Fruit fly (Drosophila melanogaster) whole organism, embryonic: Measurements from ENCODE around the gene Smox.

ENCODE experiments used
- Asciz ChIP-seq: fragments of 200-800 bp; sonication (Bioruptor generic); optimal IDR thresholded peaks from 2 replicates; lab custom pipeline; 2017; ENCODE audit warnings: missing biosample characterization, mild to moderate bottlenecking, missing genetic modification characterization, missing genetic modification reagents
- BEAF-32 ChIP-seq: fragments of 200-800 bp; sonication (Bioruptor generic); optimal IDR thresholded peaks from 3 replicates; lab custom pipeline; 2017; ENCODE audit warnings: missing biosample characterization, missing genetic modification characterization, mild to moderate bottlenecking, moderate library complexity, missing genetic modification reagents
- CG10321 ChIP-seq: fragments of 200-800 bp; sonication (Bioruptor generic); IDR thresholded peaks from 2 replicates; pipeline ENCODE4 v1.3.6; 2022; ENCODE audit warnings: missing biosample characterization, missing genetic modification characterization
- CG10462 ChIP-seq: fragments of 200-800 bp; sonication (Bioruptor generic); optimal IDR thresholded peaks from 2 replicates; lab custom pipeline; 2016; ENCODE audit warnings: missing biosample characterization, missing genetic modification characterization
- CG10959 ChIP-seq: fragments of 200-800 bp; sonication (Bioruptor generic); IDR thresholded peaks from 2 replicates; pipeline ENCODE4 v1.3.6; 2022; ENCODE audit warnings: missing biosample characterization, missing genetic modification characterization
- CG11560 ChIP-seq: fragments of 200-800 bp; sonication (Bioruptor generic); IDR thresholded peaks from 3 replicates; pipeline ENCODE4 v1.3.6; 2022; ENCODE audit warnings: missing biosample characterization, missing genetic modification characterization
- CG1233 ChIP-seq: fragments of 200-800 bp; sonication (Bioruptor generic); optimal IDR thresholded peaks from 4 replicates; lab custom pipeline; 2018; ENCODE audit warnings: missing biosample characterization, mild to moderate bottlenecking, missing genetic modification characterization
- CG13775 ChIP-seq: fragments of 200-800 bp; sonication (Bioruptor generic); optimal IDR thresholded peaks from 3 replicates; lab custom pipeline; 2017; ENCODE audit warnings: missing biosample characterization, mild to moderate bottlenecking, missing genetic modification characterization
- CG14667 ChIP-seq: fragments of 200-800 bp; sonication (Bioruptor generic); IDR thresholded peaks from 2 replicates; pipeline ENCODE4 v1.3.6; 2022; ENCODE audit warnings: missing biosample characterization, missing genetic modification characterization
- CG14965 ChIP-seq: fragments of 200-800 bp; sonication (Bioruptor generic); optimal IDR thresholded peaks from 2 replicates; lab custom pipeline; 2016; ENCODE audit warnings: missing biosample characterization, missing genetic modification characterization, borderline replicate concordance
- CG15514 ChIP-seq: fragments of 200-800 bp; sonication (Bioruptor generic); optimal IDR thresholded peaks from 3 replicates; lab custom pipeline; 2017; ENCODE audit warnings: missing biosample characterization, missing genetic modification characterization, mild to moderate bottlenecking, moderate library complexity, missing genetic modification reagents
- CG1603 ChIP-seq: fragments of 200-800 bp; sonication (Bioruptor generic); optimal IDR thresholded peaks from 2 replicates; lab custom pipeline; 2019; ENCODE audit warnings: missing biosample characterization, mild to moderate bottlenecking, missing genetic modification characterization, moderate library complexity
- CG17385 ChIP-seq: fragments of 200-800 bp; sonication (Bioruptor generic); optimal IDR thresholded peaks from 3 replicates; lab custom pipeline; 2018; ENCODE audit warnings: missing biosample characterization, mild to moderate bottlenecking, missing genetic modification characterization
- CG18262 ChIP-seq: fragments of 200-800 bp; optimal IDR thresholded peaks from 3 replicates; lab custom pipeline; 2019; ENCODE audit warnings: missing biosample characterization, mild to moderate bottlenecking, missing genetic modification characterization, moderate library complexity
- CG2875 ChIP-seq: fragments of 200-800 bp; sonication (Bioruptor generic); optimal IDR thresholded peaks from 2 replicates; lab custom pipeline; 2017; ENCODE audit warnings: missing biosample characterization, mild to moderate bottlenecking, missing genetic modification characterization, missing genetic modification reagents
- CG31388 ChIP-seq: fragments of 200-800 bp; sonication (Bioruptor generic); optimal IDR thresholded peaks from 2 replicates; lab custom pipeline; 2016; ENCODE audit warnings: missing biosample characterization, missing genetic modification characterization
- CG7839 ChIP-seq: fragments of 200-800 bp; sonication (Bioruptor generic); optimal IDR thresholded peaks from 3 replicates; lab custom pipeline; 2018; ENCODE audit warnings: missing biosample characterization, mild to moderate bottlenecking, missing genetic modification characterization, moderate library complexity
- CG8290 ChIP-seq, 3 experiments: fragments of 200-800 bp; sonication (Bioruptor generic); optimal IDR thresholded peaks; 2 replicates each; lab custom pipeline; 2016 to 2019; ENCODE audit warnings: missing biosample characterization in 3 of 3, missing genetic modification characterization in 3 of 3, mild to moderate bottlenecking in 2 of 3, moderate library complexity in 1 of 3
- CG8359 ChIP-seq: fragments of 200-800 bp; sonication (Bioruptor generic); optimal IDR thresholded peaks from 2 replicates; lab custom pipeline; 2017; ENCODE audit warnings: missing biosample characterization, mild to moderate bottlenecking, missing genetic modification characterization, borderline replicate concordance
- CG8765 ChIP-seq: fragments of 200-800 bp; sonication (Bioruptor generic); IDR thresholded peaks from 2 replicates; pipeline ENCODE4 v1.3.6; 2022; ENCODE audit warnings: missing biosample characterization, missing genetic modification characterization
- CHES-1-like ChIP-seq: fragments of 200-800 bp; sonication (Bioruptor generic); optimal IDR thresholded peaks from 2 replicates; lab custom pipeline; 2016; ENCODE audit warnings: missing biosample characterization, missing genetic modification characterization
- Chrac-16 ChIP-seq: fragments of 200-800 bp; sonication (Bioruptor generic); optimal IDR thresholded peaks from 3 replicates; lab custom pipeline; 2016; ENCODE audit warnings: missing biosample characterization, missing genetic modification characterization
- E2f1 ChIP-seq: fragments of 200-800 bp; sonication (Bioruptor generic); IDR thresholded peaks from 2 replicates; pipeline ENCODE4 v1.3.6; 2022; ENCODE audit warnings: missing biosample characterization, missing genetic modification characterization
- Fer3 ChIP-seq: fragments of 200-800 bp; sonication (Bioruptor generic); optimal IDR thresholded peaks from 2 replicates; lab custom pipeline; 2018; ENCODE audit warnings: missing biosample characterization, mild to moderate bottlenecking, missing genetic modification characterization, moderate library complexity
- Gug ChIP-seq: fragments of 200-800 bp; sonication (Bioruptor generic); IDR thresholded peaks from 4 replicates; pipeline ENCODE4 v1.3.6; 2022; ENCODE audit warnings: missing biosample characterization, missing genetic modification characterization
- Hr39 ChIP-seq: fragments of >200 bp; optimal IDR thresholded peaks from 2 replicates; lab custom pipeline; 2017
- Lhr ChIP-seq: fragments of 200-800 bp; sonication (Bioruptor generic); optimal IDR thresholded peaks from 3 replicates; lab custom pipeline; 2017; ENCODE audit warnings: mild to moderate bottlenecking, missing biosample characterization, missing genetic modification reagents, missing genetic modification characterization
- Med ChIP-seq: fragments of 200-800 bp; sonication (Bioruptor generic); peaks from one replicate; lab custom pipeline; 2016; ENCODE audit warnings: missing biosample characterization, missing genetic modification characterization, mild to moderate bottlenecking, inconsistent platforms, moderate library complexity
- PHDP ChIP-seq: fragments of 200-800 bp; sonication (Bioruptor generic); optimal IDR thresholded peaks from 3 replicates; lab custom pipeline; 2018; ENCODE audit warnings: missing biosample characterization, mild to moderate bottlenecking, missing genetic modification characterization, moderate library complexity
- Ptx1 ChIP-seq: fragments of 200-800 bp; sonication (Bioruptor generic); IDR thresholded peaks from 2 replicates; pipeline ENCODE4 v1.3.6; 2022; ENCODE audit warnings: missing biosample characterization, missing genetic modification characterization
- Sry-δ ChIP-seq: fragments of 200-800 bp; sonication (Bioruptor generic); optimal IDR thresholded peaks from 2 replicates; lab custom pipeline; 2016; ENCODE audit warnings: missing biosample characterization, missing genetic modification characterization
- Ssrp ChIP-seq: fragments of 200-800 bp; sonication (Bioruptor generic); optimal IDR thresholded peaks from 2 replicates; lab custom pipeline; 2018; ENCODE audit warnings: missing biosample characterization, mild to moderate bottlenecking, missing genetic modification characterization, moderate library complexity
- Stat92E ChIP-seq, 3 experiments: fragments of >200 bp in 2 of 3; fragments of 200-800 bp in 1 of 3; sonication (Bioruptor generic) in 1 of 3; optimal IDR thresholded peaks; 2 replicates each; lab custom pipeline; 2017 to 2019; ENCODE audit warnings: missing biosample characterization in 3 of 3, missing genetic modification characterization in 3 of 3, mild to moderate bottlenecking in 1 of 3, moderate library complexity in 1 of 3
- TFAM ChIP-seq: fragments of 200-800 bp; sonication (Bioruptor generic); optimal IDR thresholded peaks from 2 replicates; lab custom pipeline; 2017; ENCODE audit warnings: missing biosample characterization, missing genetic modification characterization, inconsistent platforms
- Tbp ChIP-seq: fragments of >200 bp; optimal IDR thresholded peaks from 2 replicates; lab custom pipeline; 2018; ENCODE audit warnings: missing biosample characterization, missing genetic modification characterization
- ara ChIP-seq: fragments of 200-800 bp; sonication (Bioruptor generic); IDR thresholded peaks from 2 replicates; pipeline ENCODE4 v1.3.6; 2022; ENCODE audit warnings: missing biosample characterization, missing genetic modification characterization
- bbx ChIP-seq: fragments of 200-800 bp; sonication (Bioruptor generic); IDR thresholded peaks from 2 replicates; pipeline ENCODE4 v1.3.6; 2022; ENCODE audit warnings: missing biosample characterization, missing genetic modification characterization; ENCODE audit not compliant: partially characterized antibody
- br ChIP-seq: fragments of >200 bp; optimal IDR thresholded peaks from 2 replicates; lab custom pipeline; 2017
- disco-r ChIP-seq: fragments of 200-800 bp; sonication (Bioruptor generic); optimal IDR thresholded peaks from 2 replicates; lab custom pipeline; 2016; ENCODE audit warnings: missing biosample characterization, missing genetic modification characterization
- eyg ChIP-seq: fragments of 200-800 bp; sonication (Bioruptor generic); optimal IDR thresholded peaks from 3 replicates; lab custom pipeline; 2016; ENCODE audit warnings: missing biosample characterization, missing genetic modification characterization
- fru ChIP-seq: fragments of >200 bp; optimal IDR thresholded peaks from 2 replicates; lab custom pipeline; 2017
- h ChIP-seq: fragments of >200 bp; optimal IDR thresholded peaks from 2 replicates; lab custom pipeline; 2017
- insv ChIP-seq, 2 experiments: fragments of 200-800 bp; sonication (Bioruptor generic); optimal IDR thresholded peaks; 3 replicates each; lab custom pipeline; 2016 to 2018; ENCODE audit warnings: missing biosample characterization in 2 of 2, missing genetic modification characterization in 2 of 2
- lmd ChIP-seq: fragments of 200-800 bp; sonication (Bioruptor generic); IDR thresholded peaks from 2 replicates; pipeline ENCODE4 v1.3.6; 2022; ENCODE audit warnings: missing biosample characterization, missing genetic modification characterization
- org-1 ChIP-seq: fragments of 200-800 bp; sonication (Bioruptor generic); optimal IDR thresholded peaks from 2 replicates; lab custom pipeline; 2017; ENCODE audit warnings: missing biosample characterization, missing genetic modification characterization
- p53 ChIP-seq: fragments of 200-800 bp; sonication (Bioruptor generic); optimal IDR thresholded peaks from 2 replicates; lab custom pipeline; 2016; ENCODE audit warnings: missing biosample characterization, missing genetic modification characterization
- salm ChIP-seq: fragments of 200-800 bp; sonication (Bioruptor generic); optimal IDR thresholded peaks from 2 replicates; lab custom pipeline; 2018; ENCODE audit warnings: missing biosample characterization, mild to moderate bottlenecking, missing genetic modification characterization
- sd ChIP-seq: fragments of 200-800 bp; sonication (Bioruptor generic); optimal IDR thresholded peaks from 3 replicates; lab custom pipeline; 2018; ENCODE audit warnings: missing biosample characterization, mild to moderate bottlenecking, missing genetic modification characterization, moderate library complexity
- sob ChIP-seq: fragments of 200-800 bp; sonication (Bioruptor generic); IDR thresholded peaks from 2 replicates; pipeline ENCODE4 v1.3.6; 2022; ENCODE audit warnings: missing biosample characterization, missing genetic modification characterization
- sr ChIP-seq: fragments of 200-800 bp; sonication (Bioruptor generic); IDR thresholded peaks from 3 replicates; pipeline ENCODE4 v1.3.6; 2022; ENCODE audit warnings: missing biosample characterization, missing genetic modification characterization
- tap ChIP-seq: fragments of 200-800 bp; optimal IDR thresholded peaks from 3 replicates; lab custom pipeline; 2019; ENCODE audit warnings: missing biosample characterization, mild to moderate bottlenecking, missing genetic modification characterization, moderate library complexity
- tin ChIP-seq: fragments of 200-800 bp; sonication (Bioruptor generic); optimal IDR thresholded peaks from 3 replicates; lab custom pipeline; 2016; ENCODE audit warnings: missing biosample characterization, missing genetic modification characterization
- wek ChIP-seq: fragments of 200-800 bp; sonication (Bioruptor generic); optimal IDR thresholded peaks from 3 replicates; lab custom pipeline; 2018; ENCODE audit warnings: missing biosample characterization, mild to moderate bottlenecking, missing genetic modification characterization, moderate library complexity

The Smox gene

dm6 chrX:8112715-8113114, 29.4 kb downstream of the Smox start (continued):
- TF ChIP-seq CG18262 (tag; lab: Kevin White, UChicago) (no peak), h (lab: Kevin White, UChicago) (no peak), CG7839 (tag; lab: Kevin White, UChicago) (peak; percentile 53), Hr39 (lab: Kevin White, UChicago) (no peak), org-1 (no peak), Sry-δ (GFP tag; lab: Kevin White, UChicago) (no peak), CG8290 (GFP tag; optimal IDR thresholded peaks at IDR 0.05; lab: Kevin White, UChicago) (no peak), CG8290 (tag; optimal IDR thresholded peaks at IDR 0.05; lab: Kevin White, UChicago) (peak in 1 of 2 experiments; percentile 5), sr (GFP tag; lab: Robert Waterston, UW) (no peak), TFAM (GFP tag; lab: Kevin White, UChicago) (no peak), BEAF-32 (GFP tag; lab: Kevin White, UChicago) (no peak), CG14965 (GFP tag; lab: Kevin White, UChicago) (no peak), lmd (GFP tag; lab: Robert Waterston, UW) (peak; percentile 36; the same call in 1 of the 2 replicates), PHDP (peak; percentile 29), CG14667 (GFP tag; lab: Robert Waterston, UW) (no peak), Lhr (GFP tag; lab: Kevin White, UChicago) (no peak), insv (GFP tag; optimal IDR thresholded peaks at IDR 0.05; lab: Kevin White, UChicago) (no peak), sob (no peak), CG10462 (no peak), CG1233 (GFP tag; lab: Kevin White, UChicago) (no peak), tin (no peak), CG31388 (GFP tag; lab: Kevin White, UChicago) (no peak), Asciz (GFP tag; lab: Kevin White, UChicago) (no peak), CG17385 (GFP tag; lab: Kevin White, UChicago) (no peak), Med (GFP tag; lab: Kevin White, UChicago) (peak; percentile 53), Fer3 (tag; lab: Kevin White, UChicago) (peak; percentile 27), eyg (no peak), CG8359 (GFP tag; lab: Kevin White, UChicago) (no peak), br (no peak), tap (no peak), sd (tag; lab: Kevin White, UChicago) (no peak), fru (lab: Kevin White, UChicago) (no peak), Ssrp (tag; lab: Kevin White, UChicago) (no peak), Ptx1 (GFP tag; lab: Robert Waterston, UW) (peak; percentile 46; the same call in 1 of the 2 replicates), CG1603 (tag; lab: Kevin White, UChicago) (no peak), wek (GFP tag; lab: Kevin White, UChicago) (no peak), bbx (GFP tag; lab: Robert Waterston, UW) (no peak), salm (tag; lab: Kevin White, UChicago) (no peak), CG8765 (GFP tag; lab: Robert Waterston, UW) (no peak), Chrac-16 (GFP tag; lab: Kevin White, UChicago) (no peak), CG2875 (no peak), disco-r (GFP tag; lab: Kevin White, UChicago) (no peak), CG10321 (GFP tag; lab: Robert Waterston, UW) (no peak), CG13775 (GFP tag; lab: Kevin White, UChicago) (peak; percentile 32), CG15514 (GFP tag; lab: Kevin White, UChicago) (peak; percentile 17), Stat92E (GFP tag; optimal IDR thresholded peaks at IDR 0.05; lab: Kevin White, UChicago) (no peak), CG10959 (GFP tag; lab: Robert Waterston, UW) (no peak), CHES-1-like (GFP tag; lab: Kevin White, UChicago) (no peak), Tbp (no peak), Gug (GFP tag; lab: Robert Waterston, UW) (no peak), p53 (GFP tag; lab: Kevin White, UChicago) (no peak), E2f1 (GFP tag; lab: Robert Waterston, UW) (no peak), CG11560 (tag; lab: Robert Waterston, UW) (no peak), ara (no peak)
